Fruit fly (Drosophila melanogaster) whole organism, embryonic: ENCODE data around the gene CG4613.

Experiments used
- Abd-B ChIP-seq: fragments of 200-800 bp; sonication (Bioruptor generic); optimal IDR thresholded peaks from 2 replicates; lab custom pipeline; 2018; ENCODE audit warnings: missing biosample characterization, mild to moderate bottlenecking, missing genetic modification characterization, moderate library complexity
- Antp ChIP-seq: fragments of 200-800 bp; sonication (Bioruptor generic); optimal IDR thresholded peaks from 3 replicates; lab custom pipeline; 2016; ENCODE audit warnings: missing biosample characterization, missing genetic modification characterization
- C15 ChIP-seq: fragments of 200-800 bp; sonication (Bioruptor generic); IDR thresholded peaks from 3 replicates; pipeline ENCODE4 v1.3.6; 2022; ENCODE audit warnings: missing biosample characterization, missing genetic modification characterization
- CG10543 ChIP-seq: fragments of 200-800 bp; sonication (Bioruptor generic); optimal IDR thresholded peaks from 3 replicates; lab custom pipeline; 2017; ENCODE audit warnings: missing biosample characterization, mild to moderate bottlenecking, missing genetic modification characterization, moderate library complexity
- CG11247 ChIP-seq: fragments of 200-800 bp; sonication (Bioruptor generic); IDR thresholded peaks from 2 replicates; pipeline ENCODE4 v1.3.6; 2022; ENCODE audit warnings: missing biosample characterization, missing genetic modification characterization
- CG12071 ChIP-seq: fragments of 200-800 bp; sonication (Bioruptor generic); optimal IDR thresholded peaks from 3 replicates; lab custom pipeline; 2018; ENCODE audit warnings: missing biosample characterization, mild to moderate bottlenecking, missing genetic modification characterization
- CG12155 ChIP-seq: fragments of 200-800 bp; sonication (Bioruptor generic); optimal IDR thresholded peaks from 3 replicates; lab custom pipeline; 2016; ENCODE audit warnings: missing biosample characterization, missing genetic modification characterization
- CG13287 ChIP-seq: fragments of 200-800 bp; sonication (Bioruptor generic); IDR thresholded peaks from 2 replicates; pipeline ENCODE4 v1.3.6; 2022; ENCODE audit warnings: missing biosample characterization, missing genetic modification characterization; ENCODE audit not compliant: partially characterized antibody
- CG17361 ChIP-seq: fragments of 200-800 bp; sonication (Bioruptor generic); IDR thresholded peaks from 3 replicates; pipeline ENCODE4 v1.3.6; 2022; ENCODE audit warnings: missing biosample characterization, missing genetic modification characterization
- CG32767 ChIP-seq: fragments of 200-800 bp; sonication (Bioruptor generic); IDR thresholded peaks from 2 replicates; pipeline ENCODE4 v1.3.6; 2022; ENCODE audit warnings: missing biosample characterization, missing genetic modification characterization
- CG33557 ChIP-seq: fragments of 200-800 bp; sonication (Bioruptor generic); optimal IDR thresholded peaks from 2 replicates; lab custom pipeline; 2019; ENCODE audit warnings: missing biosample characterization, mild to moderate bottlenecking, missing genetic modification characterization, moderate library complexity
- CG6272 ChIP-seq: fragments of 200-800 bp; sonication (Bioruptor generic); IDR thresholded peaks from 2 replicates; pipeline ENCODE4 v1.3.6; 2022; ENCODE audit warnings: missing biosample characterization, missing genetic modification characterization
- CG7372 ChIP-seq: fragments of 200-800 bp; sonication (Bioruptor generic); IDR thresholded peaks from 2 replicates; pipeline ENCODE4 v1.3.6; 2022; ENCODE audit warnings: missing biosample characterization, missing genetic modification characterization
- CG7987 ChIP-seq: fragments of 200-800 bp; sonication (Bioruptor generic); optimal IDR thresholded peaks from 2 replicates; lab custom pipeline; 2018; ENCODE audit warnings: missing biosample characterization, mild to moderate bottlenecking, missing genetic modification characterization, moderate library complexity
- CG8089 ChIP-seq: fragments of 200-800 bp; sonication (Bioruptor generic); optimal IDR thresholded peaks from 3 replicates; lab custom pipeline; 2016; ENCODE audit warnings: missing biosample characterization, missing genetic modification characterization
- CG9817 ChIP-seq: fragments of 200-800 bp; sonication (Bioruptor generic); optimal IDR thresholded peaks from 2 replicates; lab custom pipeline; 2018; ENCODE audit warnings: missing biosample characterization, mild to moderate bottlenecking, missing genetic modification characterization, moderate library complexity
- Hsf ChIP-seq: fragments of 200-800 bp; sonication (Bioruptor generic); optimal IDR thresholded peaks from 3 replicates; lab custom pipeline; 2016; ENCODE audit warnings: missing biosample characterization, missing genetic modification characterization
- Mad ChIP-seq: fragments of 200-800 bp; sonication (Bioruptor generic); optimal IDR thresholded peaks from 2 replicates; lab custom pipeline; 2016; ENCODE audit warnings: missing biosample characterization, missing genetic modification characterization
- Med ChIP-seq: fragments of 200-800 bp; sonication (Bioruptor generic); peaks from one replicate; lab custom pipeline; 2016; ENCODE audit warnings: missing biosample characterization, missing genetic modification characterization, mild to moderate bottlenecking, inconsistent platforms, moderate library complexity
- NC2β ChIP-seq: fragments of 200-800 bp; sonication (Bioruptor generic); optimal IDR thresholded peaks from 2 replicates; lab custom pipeline; 2016; ENCODE audit warnings: missing biosample characterization, missing genetic modification characterization
- Pdp1 ChIP-seq, 2 experiments: fragments of 200-800 bp; sonication (Bioruptor generic); optimal IDR thresholded peaks; 3 replicates each; lab custom pipeline; 2016; ENCODE audit warnings: missing biosample characterization in 2 of 2, missing genetic modification characterization in 2 of 2, mild to moderate bottlenecking in 1 of 2, moderate library complexity in 1 of 2
- Sin3A ChIP-seq: fragments of >200 bp; optimal IDR thresholded peaks from 2 replicates; lab custom pipeline; 2018
- ara ChIP-seq: fragments of 200-800 bp; sonication (Bioruptor generic); IDR thresholded peaks from 2 replicates; pipeline ENCODE4 v1.3.6; 2022; ENCODE audit warnings: missing biosample characterization, missing genetic modification characterization
- ase ChIP-seq: fragments of 200-800 bp; sonication (Bioruptor generic); IDR thresholded peaks from 3 replicates; pipeline ENCODE4 v1.3.6; 2022; ENCODE audit warnings: missing biosample characterization, missing genetic modification characterization
- bsh ChIP-seq, 2 experiments: fragments of 200-800 bp; sonication (Bioruptor generic); optimal IDR thresholded peaks; 2 replicates each; lab custom pipeline; 2017 to 2018; ENCODE audit warnings: mild to moderate bottlenecking in 2 of 2, missing biosample characterization in 2 of 2, missing genetic modification characterization in 2 of 2, moderate library complexity in 1 of 2
- chm ChIP-seq: fragments of 200-800 bp; sonication (Bioruptor generic); IDR thresholded peaks from 2 replicates; pipeline ENCODE4 v1.3.6; 2022; ENCODE audit warnings: missing biosample characterization, missing genetic modification characterization
- ewg ChIP-seq: fragments of 200-800 bp; sonication (Bioruptor generic); optimal IDR thresholded peaks from 3 replicates; lab custom pipeline; 2017; ENCODE audit warnings: mild to moderate bottlenecking, missing biosample characterization, missing genetic modification reagents, missing genetic modification characterization
- fd64A ChIP-seq: fragments of 200-800 bp; sonication (Bioruptor generic); optimal IDR thresholded peaks from 3 replicates; lab custom pipeline; 2018; ENCODE audit warnings: missing biosample characterization, mild to moderate bottlenecking, missing genetic modification characterization
- h ChIP-seq: fragments of >200 bp; optimal IDR thresholded peaks from 2 replicates; lab custom pipeline; 2017
- hbn ChIP-seq: fragments of 200-800 bp; sonication (Bioruptor generic); IDR thresholded peaks from 2 replicates; pipeline ENCODE4 v1.3.6; 2022; ENCODE audit warnings: missing biosample characterization, missing genetic modification characterization; ENCODE audit not compliant: partially characterized antibody
- ind ChIP-seq: fragments of 200-800 bp; sonication (Bioruptor generic); optimal IDR thresholded peaks from 3 replicates; lab custom pipeline; 2016; ENCODE audit warnings: missing biosample characterization, missing genetic modification characterization
- jumu ChIP-seq: fragments of 200-800 bp; sonication (Bioruptor generic); optimal IDR thresholded peaks from 3 replicates; lab custom pipeline; 2016; ENCODE audit warnings: missing biosample characterization, missing genetic modification characterization
- lmd ChIP-seq: fragments of 200-800 bp; sonication (Bioruptor generic); IDR thresholded peaks from 2 replicates; pipeline ENCODE4 v1.3.6; 2022; ENCODE audit warnings: missing biosample characterization, missing genetic modification characterization
- maf-S ChIP-seq: fragments of 200-800 bp; sonication (Bioruptor generic); optimal IDR thresholded peaks from 2 replicates; lab custom pipeline; 2016; ENCODE audit warnings: missing biosample characterization, missing genetic modification characterization
- pnt ChIP-seq: fragments of 200-800 bp; sonication (Bioruptor generic); optimal IDR thresholded peaks from 3 replicates; lab custom pipeline; 2016; ENCODE audit warnings: missing biosample characterization, missing genetic modification characterization
- pros ChIP-seq: fragments of 200-800 bp; sonication (Bioruptor generic); optimal IDR thresholded peaks from 3 replicates; lab custom pipeline; 2019; ENCODE audit warnings: missing biosample characterization, mild to moderate bottlenecking, missing genetic modification characterization, moderate library complexity
- pzg ChIP-seq: fragments of 200-800 bp; sonication (Bioruptor generic); optimal IDR thresholded peaks from 3 replicates; lab custom pipeline; 2018; ENCODE audit warnings: missing biosample characterization, mild to moderate bottlenecking, missing genetic modification characterization, moderate library complexity
- sc ChIP-seq, 3 experiments: fragments of >200 bp in 2 of 3; fragments of 200-800 bp in 1 of 3; sonication (Bioruptor generic) in 1 of 3; optimal IDR thresholded peaks; 2 replicates in 2 of 3; 3 replicates in 1 of 3; lab custom pipeline; 2017; ENCODE audit warnings: mild to moderate bottlenecking in 1 of 3, missing biosample characterization in 1 of 3, missing genetic modification characterization in 1 of 3, missing genetic modification reagents in 1 of 3
- sd ChIP-seq: fragments of 200-800 bp; sonication (Bioruptor generic); optimal IDR thresholded peaks from 3 replicates; lab custom pipeline; 2018; ENCODE audit warnings: missing biosample characterization, mild to moderate bottlenecking, missing genetic modification characterization, moderate library complexity
- shn ChIP-seq: fragments of 200-800 bp; sonication (Bioruptor generic); optimal IDR thresholded peaks from 3 replicates; lab custom pipeline; 2016; ENCODE audit warnings: missing biosample characterization, missing genetic modification characterization
- slou ChIP-seq: fragments of 200-800 bp; sonication (Bioruptor generic); optimal IDR thresholded peaks from 3 replicates; lab custom pipeline; 2016; ENCODE audit warnings: missing biosample characterization, missing genetic modification characterization
- sna ChIP-seq: fragments of 200-800 bp; sonication (Bioruptor generic); IDR thresholded peaks from 2 replicates; pipeline ENCODE4 v1.3.6; 2022; ENCODE audit warnings: missing biosample characterization, missing genetic modification characterization; ENCODE audit not compliant: partially characterized antibody
- sr ChIP-seq: fragments of 200-800 bp; sonication (Bioruptor generic); IDR thresholded peaks from 3 replicates; pipeline ENCODE4 v1.3.6; 2022; ENCODE audit warnings: missing biosample characterization, missing genetic modification characterization
- unpg ChIP-seq: fragments of 200-800 bp; sonication (Bioruptor generic); optimal IDR thresholded peaks from 3 replicates; lab custom pipeline; 2018; ENCODE audit warnings: missing biosample characterization, mild to moderate bottlenecking, missing genetic modification characterization, moderate library complexity
- vfl ChIP-seq: fragments of 200-800 bp; sonication (Bioruptor generic); optimal IDR thresholded peaks from 2 replicates; lab custom pipeline; 2016; ENCODE audit warnings: missing biosample characterization, missing genetic modification characterization
- z ChIP-seq: fragments of 200-800 bp; sonication (Bioruptor generic); IDR thresholded peaks from 3 replicates; pipeline ENCODE4 v1.3.6; 2022; ENCODE audit warnings: missing biosample characterization, missing genetic modification characterization

Gene CG4613

dm6 chr3L:14552041-14552924, 30.8 kb upstream of the CG4613 start (continued):
- TF ChIP-seq CG11247, result no peak
- TF ChIP-seq pros (GFP tag; lab: Kevin White, UChicago), result peak; percentile 81
- no peak for TF ChIP-seq Antp (GFP tag; lab: Kevin White, UChicago)
- TF ChIP-seq chm (GFP tag; lab: Robert Waterston, UW), result no peak
- TF ChIP-seq Pdp1 (GFP tag; optimal IDR thresholded peaks at IDR 0.05; lab: Kevin White, UChicago), result peak in 1 of 2 experiments; percentile 5
- TF ChIP-seq, all 482 proteins: peak for 25

- TF ChIP-seq z, result peak; percentile 93
- no peak for TF ChIP-seq CG7372 (GFP tag; lab: Robert Waterston, UW)
- TF ChIP-seq sr (GFP tag; lab: Robert Waterston, UW), result peak; percentile 95; the same call in 2 of the 3 replicates
- TF ChIP-seq jumu (GFP tag; lab: Kevin White, UChicago), result no peak
- TF ChIP-seq vfl, result no peak
- no peak for TF ChIP-seq hbn (GFP tag; lab: Robert Waterston, UW)
- TF ChIP-seq CG10543 (GFP tag; lab: Kevin White, UChicago), result no peak
- TF ChIP-seq lmd, result no peak
- TF ChIP-seq Mad (GFP tag; lab: Kevin White, UChicago), result no peak
- TF ChIP-seq sd (tag; lab: Kevin White, UChicago), result no peak
- TF ChIP-seq sna, result no peak
- TF ChIP-seq maf-S (GFP tag; lab: Kevin White, UChicago), result no peak
- TF ChIP-seq CG7987 (GFP tag; lab: Kevin White, UChicago), result no peak
- no peak for TF ChIP-seq CG8089 (GFP tag; lab: Kevin White, UChicago)
- no peak for TF ChIP-seq NC2β (GFP tag; lab: Kevin White, UChicago)
- no peak for TF ChIP-seq CG6272 (GFP tag; lab: Robert Waterston, UW)
- no peak for TF ChIP-seq ewg (GFP tag; lab: Kevin White, UChicago)
- TF ChIP-seq ind (GFP tag; lab: Kevin White, UChicago), result no peak
- no peak for TF ChIP-seq sc (optimal IDR thresholded peaks at IDR 0.05; lab: Kevin White, UChicago)
- no peak for TF ChIP-seq sc (GFP tag; optimal IDR thresholded peaks at IDR 0.05; lab: Kevin White, UChicago)
- peak; percentile 16 for TF ChIP-seq Med (GFP tag; lab: Kevin White, UChicago)
- no peak for TF ChIP-seq Abd-B (GFP tag; lab: Kevin White, UChicago)
- TF ChIP-seq, all 482 proteins: peak for 3
These were observed 30.1 kb upstream of the CG4613 start for dm6 chr3L:14551621-14552020.

dm6 chr3L:14550839-14551415, 29.4 kb upstream of the CG4613 start, which contains the start of gene Gbs-70E:
TSS of gene Gbs-70E (minus strand) at chr3L:14550975.
- TF ChIP-seq Antp (GFP tag; lab: Kevin White, UChicago) (peak; percentile 89), CG17361 (GFP tag; lab: Robert Waterston, UW) (peak; percentile 92), slou (GFP tag; lab: Kevin White, UChicago) (peak; percentile 80), pzg (no peak), sd (tag; lab: Kevin White, UChicago) (peak; percentile 85), CG32767 (peak; percentile 90), CG13287 (GFP tag; lab: Robert Waterston, UW) (peak; percentile 62; the same call in 1 of the 2 replicates), ara (GFP tag; lab: Robert Waterston, UW) (peak; percentile 87), CG33557 (GFP tag; lab: Kevin White, UChicago) (peak; percentile 92), shn (GFP tag; lab: Kevin White, UChicago) (peak; percentile 93), h (lab: Kevin White, UChicago) (no peak), C15 (GFP tag; lab: Robert Waterston, UW) (peak; percentile 78; the same call in 1 of the 3 replicates), CG12155 (peak; percentile 86), CG9817 (tag; lab: Kevin White, UChicago) (peak; percentile 88), Sin3A (no peak), fd64A (GFP tag; lab: Kevin White, UChicago) (peak; percentile 61), unpg (GFP tag; lab: Kevin White, UChicago) (peak; percentile 94), pnt (peak; percentile 88), Hsf (GFP tag; lab: Kevin White, UChicago) (peak; percentile 93), CG12071 (GFP tag; lab: Kevin White, UChicago) (peak; percentile 71), ase (peak; percentile 78; the same call in 2 of the 3 replicates), bsh (GFP tag; optimal IDR thresholded peaks at IDR 0.05; lab: Kevin White, UChicago) (peak; percentile 70 to 92)
